Worm (Caenorhabditis elegans): Measurements from ENCODE around the gene W05B10.3.

Gene W05B10.3

DNA sequence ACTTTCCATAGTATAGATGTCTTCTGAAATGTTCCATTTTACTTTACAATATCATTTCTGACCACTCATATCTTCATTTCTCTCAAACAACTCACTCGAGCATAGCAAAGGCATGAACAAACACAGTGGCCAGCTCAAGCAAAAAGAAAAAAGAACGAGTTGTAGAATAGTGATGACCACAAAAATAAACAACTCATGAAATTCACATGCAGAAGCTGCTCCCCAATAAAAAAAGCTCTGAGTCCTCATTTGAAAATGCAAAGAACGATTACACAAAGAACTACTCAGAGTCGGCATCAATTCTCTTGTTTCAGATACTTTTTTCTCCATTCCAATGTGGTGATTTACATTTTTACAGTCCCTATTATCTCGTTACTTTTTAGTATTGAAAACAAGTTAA, 26.8 kb downstream of the W05B10.3 start:
- no peak for TF ChIP-seq efl-1 (optimal IDR thresholded peaks at IDR 0.05)
- peak in 1 of 2 experiments; percentile 80 for TF ChIP-seq efl-1 (GFP tag; optimal IDR thresholded peaks at IDR 0.05 in 1 of 2)
- no peak for TF ChIP-seq nhr-12 (tag; optimal IDR thresholded peaks at IDR 0.05)
- no peak for TF ChIP-seq hpl-2 (GFP tag; optimal IDR thresholded peaks at IDR 0.05)
- no peak for TF ChIP-seq dsc-1 (tag; optimal IDR thresholded peaks at IDR 0.05)
- TF ChIP-seq grh-1 (GFP tag; IDR thresholded peaks at IDR 0.05) = no peak
- TF ChIP-seq unc-98 (GFP tag; IDR thresholded peaks at IDR 0.05) = no peak
- no peak for TF ChIP-seq sptf-1 (tag; optimal IDR thresholded peaks at IDR 0.05)
- TF ChIP-seq alr-1 (tag; optimal IDR thresholded peaks at IDR 0.05; ENCODE audit: borderline replicate concordance) = no peak
- TF ChIP-seq nhr-19 (GFP tag; conservative IDR thresholded peaks at IDR 0.05) = peak; percentile 49
- TF ChIP-seq mdl-1 (tag; optimal IDR thresholded peaks at IDR 0.05) = no peak
- TF ChIP-seq nhr-76 (tag; optimal IDR thresholded peaks at IDR 0.05) = no peak
- TF ChIP-seq mab-9 (GFP tag; IDR thresholded peaks at IDR 0.05) = no peak
- TF ChIP-seq rnt-1 (tag; optimal IDR thresholded peaks at IDR 0.05) = peak; percentile 20

DNA sequence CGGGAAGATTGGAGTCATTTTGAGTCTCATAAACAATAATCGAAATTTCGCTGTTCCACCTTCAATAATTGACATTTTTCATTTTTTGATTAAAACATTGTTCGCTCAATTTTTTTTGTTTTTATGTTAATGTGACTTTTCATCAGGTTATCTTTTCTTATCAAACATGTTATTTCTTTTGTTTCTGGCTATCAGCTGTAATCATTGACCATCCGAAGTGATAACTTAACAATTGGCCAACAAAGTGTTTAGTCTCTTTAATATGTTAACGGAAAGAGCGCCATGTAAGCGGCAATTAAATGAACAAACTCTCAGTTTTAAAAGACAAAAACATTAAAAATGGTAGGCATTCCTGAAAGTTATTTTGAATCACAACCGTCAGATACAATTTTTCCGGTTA, 27.5 kb downstream of the W05B10.3 start:
- TF ChIP-seq fkh-10 (GFP tag; optimal IDR thresholded peaks at IDR 0.05) (no peak), sptf-1 (tag; optimal IDR thresholded peaks at IDR 0.05) (no peak), lin-35 (GFP tag; optimal IDR thresholded peaks at IDR 0.05) (peak in 1 of 2 experiments; percentile 22), sox-4 (tag; optimal IDR thresholded peaks at IDR 0.05) (no peak), elt-2 (tag; optimal IDR thresholded peaks at IDR 0.05) (peak; percentile 85), tlp-1 (tag; optimal IDR thresholded peaks at IDR 0.05) (no peak), lsy-2 (tag; optimal IDR thresholded peaks at IDR 0.05) (no peak)

DNA sequence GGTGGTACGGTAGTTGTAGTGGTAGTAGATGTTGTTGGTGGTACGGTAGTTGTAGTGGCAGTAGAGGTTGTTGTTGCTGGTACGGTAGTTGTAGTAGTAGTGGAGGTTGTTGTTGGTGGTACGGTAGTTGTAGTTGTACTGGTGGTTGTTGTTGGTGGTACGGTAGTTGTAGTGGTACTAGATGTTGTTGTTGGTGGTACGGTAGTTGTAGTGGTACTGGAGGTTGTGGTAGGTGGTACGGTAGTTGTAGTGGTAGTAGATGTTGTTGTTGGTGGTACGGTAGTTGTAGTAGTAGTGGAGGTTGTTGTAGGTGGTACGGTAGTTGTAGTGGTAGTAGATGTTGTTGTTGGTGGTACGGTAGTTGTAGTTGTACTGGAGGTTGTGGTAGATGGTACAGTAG, 28.5 kb downstream of the W05B10.3 start:
- TF ChIP-seq efl-3 (GFP tag; optimal IDR thresholded peaks at IDR 0.05) = no peak
- no peak for TF ChIP-seq nhr-28 (tag; optimal IDR thresholded peaks at IDR 0.05)
- TF ChIP-seq pag-3 (tag; optimal IDR thresholded peaks at IDR 0.05; ENCODE audit: borderline replicate concordance, insufficient read depth) = no peak
- TF ChIP-seq ceh-63 (GFP tag; optimal IDR thresholded peaks at IDR 0.05) = no peak
- no peak for TF ChIP-seq irx-1 (tag; optimal IDR thresholded peaks at IDR 0.05)
- no peak for TF ChIP-seq zag-1 (tag; optimal IDR thresholded peaks at IDR 0.05)
- TF ChIP-seq elt-3 (tag; optimal IDR thresholded peaks at IDR 0.05) = no peak
- no peak for TF ChIP-seq snu-23 (GFP tag; optimal IDR thresholded peaks at IDR 0.05)
- no peak for TF ChIP-seq tlp-1 (tag; optimal IDR thresholded peaks at IDR 0.05)
- TF ChIP-seq nhr-20 (tag; optimal IDR thresholded peaks at IDR 0.05) = no peak
- no peak for TF ChIP-seq vab-15 (tag; optimal IDR thresholded peaks at IDR 0.05)

DNA sequence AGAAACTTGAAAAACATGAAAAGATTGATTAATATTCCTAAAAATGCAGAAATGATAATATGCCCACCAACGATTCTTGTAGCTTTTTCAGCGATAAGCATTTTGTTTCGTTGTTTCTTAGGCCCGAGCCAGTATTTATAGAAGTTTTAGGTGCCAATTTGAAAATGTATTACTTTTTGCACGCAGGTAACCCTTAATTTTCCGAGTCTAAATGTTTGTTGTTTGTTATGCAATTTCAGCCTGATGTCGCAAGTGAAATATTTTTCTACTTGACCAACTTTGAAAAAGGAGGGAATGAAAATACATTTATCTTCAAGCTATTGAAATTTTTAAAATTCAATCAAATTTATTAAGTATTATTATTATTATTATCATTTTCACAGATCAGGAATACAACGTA, 29.5 kb downstream of the W05B10.3 start, which contains the start of gene srx-113:
Gene srx-113 (minus strand): TSS at position 101 of the 400 bp plus-strand sequence.
- TF ChIP-seq sptf-1 (tag; optimal IDR thresholded peaks at IDR 0.05) (no peak), nhr-85 (tag) (no peak), tbx-2 (tag; optimal IDR thresholded peaks at IDR 0.05) (no peak), mab-9 (GFP tag; IDR thresholded peaks at IDR 0.05) (no peak), pax-3 (tag; optimal IDR thresholded peaks at IDR 0.05) (peak; percentile 14), hlh-4 (tag; optimal IDR thresholded peaks at IDR 0.05) (no peak)

DNA sequence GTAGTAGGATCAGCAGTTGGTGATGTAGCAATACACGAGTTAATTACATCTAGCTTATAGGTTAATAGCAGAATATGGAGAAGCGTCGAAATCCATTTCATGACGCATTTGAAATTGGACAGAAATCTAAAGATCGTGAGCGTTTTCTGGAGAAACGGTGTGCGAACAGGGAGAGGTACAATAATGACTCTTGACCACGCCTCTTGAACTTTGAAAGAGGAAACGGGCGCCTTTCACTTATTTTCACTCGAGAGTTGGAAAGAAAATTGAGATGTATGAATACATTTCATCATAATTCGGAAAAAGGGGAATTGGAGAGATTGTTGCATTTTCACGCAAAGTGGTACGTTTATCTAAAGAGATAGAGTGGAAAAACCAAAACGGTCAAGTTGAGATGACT, 31.8 kb downstream of the W05B10.3 start, which contains the start of gene F56H9.6:
Gene F56H9.6 (minus strand): TSS at position 101 of the 400 bp plus-strand sequence.
- TF ChIP-seq blmp-1 (tag; optimal IDR thresholded peaks at IDR 0.05) (peak; percentile 31), F16B12.6 (tag; optimal IDR thresholded peaks at IDR 0.05) (no peak)

All from whole organism, L1 larva.